Fruit fly (Drosophila melanogaster): Measurements from ENCODE around the gene gcm2.

Gene gcm2

DNA sequence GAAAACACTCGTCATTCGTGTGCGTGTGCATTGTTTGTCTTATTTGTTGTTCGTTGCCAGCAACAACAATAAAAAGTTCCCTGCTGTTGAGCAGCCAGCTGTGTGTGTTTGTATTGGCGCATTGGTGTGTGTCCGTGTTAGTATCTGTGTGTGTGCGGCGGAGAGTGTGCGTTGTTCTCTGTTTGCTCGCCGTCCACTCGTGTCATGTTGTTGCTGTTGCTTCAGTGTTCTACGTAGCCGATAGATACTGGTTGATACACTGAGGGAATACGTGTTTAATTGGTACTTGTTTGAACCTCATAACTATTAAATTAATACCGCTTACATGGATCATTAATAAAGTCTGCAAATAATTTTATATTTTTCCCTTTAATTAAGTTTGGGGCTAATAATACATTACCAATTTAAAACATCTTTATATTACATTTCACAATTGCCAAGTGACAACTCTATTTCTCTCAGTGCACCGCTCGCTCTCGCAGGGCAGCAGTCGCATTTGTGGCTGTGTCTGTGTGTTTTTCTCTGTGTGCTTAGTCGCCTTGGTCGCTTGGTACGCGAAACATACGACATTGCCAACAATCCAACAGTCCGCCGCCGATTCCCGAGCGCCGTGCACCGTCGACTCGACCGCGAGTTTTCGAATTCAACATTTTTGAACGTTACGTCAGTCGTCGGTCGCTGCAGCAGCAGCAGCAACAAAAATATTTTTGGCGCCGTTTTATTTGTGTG is 39.8 kb upstream of the gcm2 start, which contains the start of gene brwl (continued):
- TF ChIP-seq Nf-YC (tag; optimal IDR thresholded peaks at IDR 0.05), result peak; percentile 93
- peak; percentile 93 for TF ChIP-seq psq (GFP tag; optimal IDR thresholded peaks at IDR 0.05)
- TF ChIP-seq ken (GFP tag; IDR thresholded peaks at IDR 0.05), result peak; percentile 96
- 0 out of 2 replicates have a peak, but pooled peaks have one; percentile 26 for TF ChIP-seq Dref (GFP tag; IDR thresholded peaks at IDR 0.05)
- peak; percentile 98 for TF ChIP-seq pum (GFP tag; optimal IDR thresholded peaks at IDR 0.05)
- peak; percentile 98 for TF ChIP-seq Dip3 (GFP tag; optimal IDR thresholded peaks at IDR 0.05)
- peak; percentile 99 for TF ChIP-seq lilli (GFP tag; optimal IDR thresholded peaks at IDR 0.05)
- peak; percentile 93; the same call in 2 of the 3 replicates for TF ChIP-seq Optix (GFP tag; IDR thresholded peaks at IDR 0.05)
- peak; percentile 99 for TF ChIP-seq CG17328 (GFP tag; IDR thresholded peaks at IDR 0.05)
- TF ChIP-seq CG4360 (GFP tag; IDR thresholded peaks at IDR 0.05), result peak; percentile 92
- peak; percentile 97 for TF ChIP-seq CG14050 (GFP tag; IDR thresholded peaks at IDR 0.05)
- TF ChIP-seq HLH3B (GFP tag; IDR thresholded peaks at IDR 0.05), result peak; percentile 98
- TF ChIP-seq TFAM (GFP tag; optimal IDR thresholded peaks at IDR 0.05), result peak; percentile 93
- peak; percentile 98 for TF ChIP-seq CG4854 (GFP tag; optimal IDR thresholded peaks at IDR 0.05)
- peak; percentile 96 for TF ChIP-seq Taf1 (GFP tag; IDR thresholded peaks at IDR 0.05)
- no peak for TF ChIP-seq fru (optimal IDR thresholded peaks at IDR 0.05)
- peak; percentile 99 for TF ChIP-seq CG10543 (GFP tag; optimal IDR thresholded peaks at IDR 0.05)
- peak; percentile 98 for TF ChIP-seq CG9609 (GFP tag; optimal IDR thresholded peaks at IDR 0.05)
- TF ChIP-seq croc (GFP tag; conservative IDR thresholded peaks at IDR 0.05), result peak; percentile 98
- TF ChIP-seq YL-1 (GFP tag; optimal IDR thresholded peaks at IDR 0.05), result peak; percentile 89
- no peak for TF ChIP-seq pan (optimal IDR thresholded peaks at IDR 0.05)
- TF ChIP-seq pan (GFP tag; optimal IDR thresholded peaks at IDR 0.05 in 1 of 2, IDR thresholded peaks at IDR 0.05 in 1 of 2), result peak in 1 of 2 experiments; percentile 98
- peak; percentile 93 for TF ChIP-seq CG11560 (tag; IDR thresholded peaks at IDR 0.05)
- peak in 1 of 3 experiments; percentile 99 for TF ChIP-seq lola (GFP tag; optimal IDR thresholded peaks at IDR 0.05)
- TF ChIP-seq dimm (GFP tag; IDR thresholded peaks at IDR 0.05), result peak; percentile 94
- peak; percentile 59; the same call in 1 of the 2 replicates for TF ChIP-seq aop (GFP tag; IDR thresholded peaks at IDR 0.05)
- TF ChIP-seq CG6689 (GFP tag; IDR thresholded peaks at IDR 0.05), result peak; percentile 98
- TF ChIP-seq D19A (tag; optimal IDR thresholded peaks at IDR 0.05), result peak; percentile 97
- peak; percentile 42 to 78 for TF ChIP-seq crp (GFP tag; optimal IDR thresholded peaks at IDR 0.05)
- peak; percentile 98 for TF ChIP-seq Asciz (GFP tag; optimal IDR thresholded peaks at IDR 0.05)
- peak; percentile 93 for TF ChIP-seq luna (GFP tag; optimal IDR thresholded peaks at IDR 0.05)
- peak; percentile 97 for TF ChIP-seq Rx (GFP tag; IDR thresholded peaks at IDR 0.05)
- peak; percentile 98 for TF ChIP-seq peb (GFP tag; IDR thresholded peaks at IDR 0.05)
- TF ChIP-seq CG6854 (GFP tag; optimal IDR thresholded peaks at IDR 0.05), result peak; percentile 99
- peak; percentile 96 for TF ChIP-seq CG8089 (GFP tag; optimal IDR thresholded peaks at IDR 0.05)
- no peak for TF ChIP-seq HLH4C (GFP tag; IDR thresholded peaks at IDR 0.05; ENCODE audit: partially characterized antibody)
- peak; percentile 88 for TF ChIP-seq Kr (GFP tag; optimal IDR thresholded peaks at IDR 0.05)
- TF ChIP-seq chm (GFP tag; IDR thresholded peaks at IDR 0.05), result peak; percentile 95
- TF ChIP-seq pfk (GFP tag; optimal IDR thresholded peaks at IDR 0.05), result peak; percentile 26
- peak; percentile 99 for TF ChIP-seq tio (GFP tag; optimal IDR thresholded peaks at IDR 0.05)
- peak; percentile 71 for TF ChIP-seq Sry-β (GFP tag; optimal IDR thresholded peaks at IDR 0.05)
- peak; percentile 97 for TF ChIP-seq Nf-YA (GFP tag; IDR thresholded peaks at IDR 0.05)
- peak; percentile 98 for TF ChIP-seq CG7786 (GFP tag; optimal IDR thresholded peaks at IDR 0.05)
- peak; percentile 94 for TF ChIP-seq CG8281 (tag; optimal IDR thresholded peaks at IDR 0.05)
- peak; percentile 99 for TF ChIP-seq tin (GFP tag; optimal IDR thresholded peaks at IDR 0.05)
- peak; percentile 98 for TF ChIP-seq CG13624 (GFP tag; optimal IDR thresholded peaks at IDR 0.05)
- TF ChIP-seq ems (GFP tag; optimal IDR thresholded peaks at IDR 0.05), result peak; percentile 98
- TF ChIP-seq CG16813 (GFP tag; IDR thresholded peaks at IDR 0.05; ENCODE audit: partially characterized antibody), result 0 out of 3 replicates have a peak, but pooled peaks have one; percentile 29
- peak; percentile 99 for TF ChIP-seq Ssrp (tag; optimal IDR thresholded peaks at IDR 0.05)
- TF ChIP-seq CG18764 (GFP tag; optimal IDR thresholded peaks at IDR 0.05), result peak; percentile 98

All from whole organism, embryonic.